Worm (Caenorhabditis elegans) whole organism, early embryonic: Measurements from ENCODE around the gene W07G4.7.

Experiments
- ama-1 ChIP-seq: fragments of 150-350 bp; optimal IDR thresholded peaks from 2 replicates; lab custom pipeline; 2014
- ceh-13 ChIP-seq: fragments of 200-800 bp; sonication (Bioruptor generic); optimal IDR thresholded peaks from 2 replicates; lab custom pipeline; 2018; ENCODE audit warnings: mild to moderate bottlenecking, missing genetic modification characterization, missing compliant biosample characterization
- hnd-1 ChIP-seq: sonication (generic microtip); optimal IDR thresholded peaks from 2 replicates; lab custom pipeline; 2016; ENCODE audit warnings: missing genetic modification characterization, missing compliant biosample characterization
- sea-1 ChIP-seq: fragments of 200-800 bp; sonication (Bioruptor generic); conservative IDR thresholded peaks from 2 replicates; pipeline ENCODE4 v1.3.6; 2022; ENCODE audit warnings: missing genetic modification characterization, missing compliant biosample characterization
- tbx-11 ChIP-seq: fragments of 200-800 bp; sonication (Bioruptor generic); IDR thresholded peaks from 2 replicates; pipeline ENCODE4 v1.3.6; 2022; ENCODE audit warnings: missing genetic modification characterization, missing compliant biosample characterization

DNA sequence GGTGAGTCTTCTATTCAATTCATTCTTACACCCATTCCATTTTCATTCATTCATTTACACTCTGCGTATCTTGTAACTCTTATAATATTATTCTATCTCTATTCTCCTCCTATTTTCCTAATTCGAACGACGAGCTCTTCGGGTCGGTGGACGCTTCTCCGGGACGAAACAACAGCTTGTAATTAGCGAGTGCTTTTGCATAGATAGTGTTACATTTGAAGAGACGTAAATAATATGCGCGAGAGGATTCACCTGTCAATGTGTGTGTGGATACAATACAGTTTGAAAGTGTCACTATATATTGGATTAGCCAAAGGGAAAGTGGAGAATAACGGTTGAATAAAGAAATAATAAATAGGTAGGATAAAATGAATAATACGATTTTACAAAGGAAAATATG, 13.9 kb downstream of the W07G4.7 start:
- no peak for TF ChIP-seq ama-1
- no peak for TF ChIP-seq ceh-13 (GFP tag; lab: Kevin White, UChicago)
- no peak for TF ChIP-seq tbx-11 (GFP tag; lab: Robert Waterston, UW)
- no peak for TF ChIP-seq sea-1 (GFP tag; lab: Robert Waterston, UW)
- no peak for TF ChIP-seq hnd-1 (tag; lab: Kevin White, UChicago)
